Fruit fly (Drosophila melanogaster): ENCODE results near the gene pkaap.

Gene pkaap

dm6 chr2L:16292975-16293501 is 4.9 kb downstream of the pkaap start, which contains the start of gene CG13258:
TSS of gene CG13258 (minus strand) at chr2L:16293025.
- TF ChIP-seq Sox15 (GFP tag; optimal IDR thresholded peaks at IDR 0.05) (no peak), eg (GFP tag; IDR thresholded peaks at IDR 0.05) (0 out of 3 replicates have a peak, but pooled peaks have one; percentile 24), CG6792 (GFP tag; optimal IDR thresholded peaks at IDR 0.05) (no peak), Blimp-1 (GFP tag; optimal IDR thresholded peaks at IDR 0.05) (peak; percentile 90), CG10631 (GFP tag; optimal IDR thresholded peaks at IDR 0.05) (no peak), Eip75B (GFP tag; optimal IDR thresholded peaks at IDR 0.05) (no peak), Lpt (GFP tag; optimal IDR thresholded peaks at IDR 0.05) (peak; percentile 31), CG6276 (GFP tag; optimal IDR thresholded peaks at IDR 0.05) (peak; percentile 27), CG8119 (GFP tag; IDR thresholded peaks at IDR 0.05) (peak; percentile 35; the same call in 1 of the 3 replicates), CG15336 (GFP tag; IDR thresholded peaks at IDR 0.05) (peak; percentile 47; the same call in 1 of the 2 replicates)

- TF ChIP-seq dsx (GFP tag; optimal IDR thresholded peaks at IDR 0.05; ENCODE audit: poor library complexity, severe bottlenecking) = no peak
- no peak for TF ChIP-seq CG11294 (GFP tag; IDR thresholded peaks at IDR 0.05)
- TF ChIP-seq CG6276 (GFP tag; optimal IDR thresholded peaks at IDR 0.05) = no peak
- no peak for TF ChIP-seq svp (GFP tag)
- no peak for TF ChIP-seq CG1621 (tag; optimal IDR thresholded peaks at IDR 0.05)
- no peak for TF ChIP-seq CG15336 (GFP tag; IDR thresholded peaks at IDR 0.05)
These were observed 5.7 kb downstream of the pkaap start, which contains the start of gene Cyp303a1 for dm6 chr2L:16293703-16294233. TSS of gene Cyp303a1 (plus strand) at chr2L:16294183.

- TF ChIP-seq CG3032 (tag; optimal IDR thresholded peaks at IDR 0.05) (peak; percentile 64), CG6792 (GFP tag; optimal IDR thresholded peaks at IDR 0.05) (peak; percentile 56), CG6854 (GFP tag; optimal IDR thresholded peaks at IDR 0.05) (peak; percentile 61), Eip75B (GFP tag; optimal IDR thresholded peaks at IDR 0.05) (peak; percentile 79), dsx (GFP tag; optimal IDR thresholded peaks at IDR 0.05; ENCODE audit: poor library complexity, severe bottlenecking) (no peak), fd59A (GFP tag; optimal IDR thresholded peaks at IDR 0.05) (peak; percentile 44), CG8632 (GFP tag; optimal IDR thresholded peaks at IDR 0.05) (peak; percentile 54), CG1621 (tag; optimal IDR thresholded peaks at IDR 0.05) (peak; percentile 66), Met (GFP tag; optimal IDR thresholded peaks at IDR 0.05) (peak; percentile 77), CG31627 (GFP tag; optimal IDR thresholded peaks at IDR 0.05) (peak; percentile 81), Hr39 (GFP tag; optimal IDR thresholded peaks at IDR 0.05) (no peak), CG4318 (GFP tag; optimal IDR thresholded peaks at IDR 0.05) (no peak), ss (GFP tag; optimal IDR thresholded peaks at IDR 0.05) (no peak), Sox15 (GFP tag; optimal IDR thresholded peaks at IDR 0.05) (peak; percentile 70), topi (GFP tag; optimal IDR thresholded peaks at IDR 0.05) (peak; percentile 75), fd85E (GFP tag; optimal IDR thresholded peaks at IDR 0.05) (no peak), pdm3 (GFP tag; optimal IDR thresholded peaks at IDR 0.05) (no peak), Sox14 (GFP tag; optimal IDR thresholded peaks at IDR 0.05) (peak; percentile 81), CG8319 (GFP tag; optimal IDR thresholded peaks at IDR 0.05) (peak; percentile 56), salr (GFP tag; optimal IDR thresholded peaks at IDR 0.05) (peak; percentile 63 to 72), OdsH (GFP tag; optimal IDR thresholded peaks at IDR 0.05) (peak; percentile 77), Gug (GFP tag; IDR thresholded peaks at IDR 0.05) (peak; percentile 51; the same call in 1 of the 2 replicates), CG3919 (GFP tag; optimal IDR thresholded peaks at IDR 0.05) (no peak), CG32006 (GFP tag; optimal IDR thresholded peaks at IDR 0.05) (no peak), Ets96B (tag; optimal IDR thresholded peaks at IDR 0.05) (peak; percentile 61), vri (GFP tag; optimal IDR thresholded peaks at IDR 0.05) (no peak), Hr4 (GFP tag; optimal IDR thresholded peaks at IDR 0.05) (peak; percentile 86), CG8119 (GFP tag; IDR thresholded peaks at IDR 0.05) (no peak), CG9139 (GFP tag; optimal IDR thresholded peaks at IDR 0.05) (no peak), cyc (GFP tag; optimal IDR thresholded peaks at IDR 0.05) (peak; percentile 76), CG11294 (GFP tag; IDR thresholded peaks at IDR 0.05) (no peak), CG11902 (GFP tag; optimal IDR thresholded peaks at IDR 0.05) (peak; percentile 74), CG16779 (tag; optimal IDR thresholded peaks at IDR 0.05) (no peak), Sox102F (GFP tag; optimal IDR thresholded peaks at IDR 0.05) (no peak), Eip78C (GFP tag) (peak; percentile 91), achi (GFP tag; optimal IDR thresholded peaks at IDR 0.05) (peak; percentile 83), lz (GFP tag; optimal IDR thresholded peaks at IDR 0.05) (peak; percentile 78)
These were observed 11.6 kb downstream of the pkaap start, which contains the start of the genes heix and CG17328 for dm6 chr2L:16299466-16300311. TSS of gene heix (minus strand) at chr2L:16299858. TSS of gene CG17328 (plus strand) at chr2L:16299943.
